Worm (Caenorhabditis elegans) whole organism, mixed stage, embryonic: ENCODE measurements around the gene srw-42.

Experiments
- flh-1 ChIP-seq: fragments of 200-800 bp; sonication (Bioruptor generic); optimal IDR thresholded peaks from 2 replicates; lab custom pipeline; 2018; ENCODE audit warnings: mild to moderate bottlenecking, missing genetic modification characterization, moderate library complexity, missing compliant biosample characterization
- lin-13 ChIP-seq: fragments of 150-350 bp; optimal IDR thresholded peaks from 2 replicates; lab custom pipeline; 2014; ENCODE audit warnings: missing biosample characterization, missing genetic modification characterization
- lin-32 ChIP-seq: fragments of 200-800 bp; sonication (Bioruptor generic); optimal IDR thresholded peaks from 2 replicates; lab custom pipeline; 2018; ENCODE audit warnings: mild to moderate bottlenecking, missing genetic modification characterization, missing compliant biosample characterization
- lsy-2 ChIP-seq: fragments of 150-350 bp; optimal IDR thresholded peaks from 2 replicates; lab custom pipeline; 2014; ENCODE audit warnings: missing biosample characterization, missing genetic modification characterization
- mls-2 ChIP-seq: sonication (generic microtip); optimal IDR thresholded peaks from 2 replicates; lab custom pipeline; 2016; ENCODE audit warnings: mild to moderate bottlenecking, missing genetic modification characterization, moderate library complexity, missing compliant biosample characterization
- nhr-237 ChIP-seq: fragments of 150-350 bp; optimal IDR thresholded peaks from 2 replicates; lab custom pipeline; 2014; ENCODE audit warnings: missing biosample characterization, missing genetic modification characterization
- sem-2 ChIP-seq: fragments of 200-800 bp; sonication (Bioruptor generic); optimal IDR thresholded peaks from 2 replicates; lab custom pipeline; 2018; ENCODE audit warnings: mild to moderate bottlenecking, missing genetic modification characterization, missing compliant biosample characterization
- unc-39 ChIP-seq: fragments of 150-350 bp; optimal IDR thresholded peaks from 2 replicates; lab custom pipeline; 2014; ENCODE audit warnings: missing biosample characterization, missing genetic modification characterization
- unc-62 ChIP-seq: fragments of 150-350 bp; optimal IDR thresholded peaks from 2 replicates; lab custom pipeline; 2014; ENCODE audit warnings: missing biosample characterization, missing genetic modification reagents, missing genetic modification characterization
- zip-8 ChIP-seq: fragments of 150-350 bp; optimal IDR thresholded peaks from 2 replicates; lab custom pipeline; 2014; ENCODE audit warnings: missing biosample characterization, missing genetic modification characterization
- ztf-11 ChIP-seq: fragments of 150-350 bp; optimal IDR thresholded peaks from 2 replicates; lab custom pipeline; 2014; ENCODE audit warnings: missing biosample characterization, missing genetic modification characterization

ce11 chrV:16645201-16645940 is 48.3 kb downstream of the srw-42 start, which contains the start of gene W06G6.17:
- TF ChIP-seq lsy-2 (no peak), flh-1 (GFP tag; lab: Kevin White, UChicago) (no peak), sem-2 (GFP tag; lab: Kevin White, UChicago) (no peak), ztf-11 (tag; lab: Kevin White, UChicago) (no peak), lin-13 (no peak), lin-32 (GFP tag; lab: Kevin White, UChicago) (no peak), unc-62 (GFP tag; lab: Kevin White, UChicago) (no peak), zip-8 (no peak), mls-2 (tag; lab: Kevin White, UChicago) (no peak), unc-39 (tag; lab: Kevin White, UChicago) (no peak), nhr-237 (no peak)
